Fruit fly (Drosophila melanogaster) whole organism, embryonic: ENCODE data around the gene Pbp45.

ENCODE experiments used
- Abd-B ChIP-seq: fragments of 200-800 bp; sonication (Bioruptor generic); optimal IDR thresholded peaks from 2 replicates; lab custom pipeline; 2018; ENCODE audit warnings: missing biosample characterization, mild to moderate bottlenecking, missing genetic modification characterization, moderate library complexity
- CG10147 ChIP-seq: fragments of 200-800 bp; sonication (Bioruptor generic); optimal IDR thresholded peaks from 2 replicates; lab custom pipeline; 2019; ENCODE audit warnings: missing biosample characterization, mild to moderate bottlenecking, missing genetic modification characterization, moderate library complexity
- CG10431 ChIP-seq: fragments of 200-800 bp; sonication (Bioruptor generic); optimal IDR thresholded peaks from 3 replicates; lab custom pipeline; 2018; ENCODE audit warnings: missing biosample characterization, mild to moderate bottlenecking, missing genetic modification characterization
- CG12299 ChIP-seq: fragments of 200-800 bp; sonication (Bioruptor generic); optimal IDR thresholded peaks from 2 replicates; lab custom pipeline; 2018; ENCODE audit warnings: missing biosample characterization, mild to moderate bottlenecking, missing genetic modification characterization
- CG12942 ChIP-seq: fragments of 200-800 bp; sonication (Bioruptor generic); optimal IDR thresholded peaks from 3 replicates; lab custom pipeline; 2016; ENCODE audit warnings: missing biosample characterization, missing genetic modification characterization
- CG1529 ChIP-seq: fragments of 200-800 bp; sonication (Bioruptor generic); optimal IDR thresholded peaks from 3 replicates; lab custom pipeline; 2018; ENCODE audit warnings: missing biosample characterization, missing genetic modification characterization
- CG16863 ChIP-seq: fragments of 200-800 bp; sonication (Bioruptor generic); optimal IDR thresholded peaks from 3 replicates; lab custom pipeline; 2016; ENCODE audit warnings: missing biosample characterization, missing genetic modification characterization
- CG18262 ChIP-seq: fragments of 200-800 bp; optimal IDR thresholded peaks from 3 replicates; lab custom pipeline; 2019; ENCODE audit warnings: missing biosample characterization, mild to moderate bottlenecking, missing genetic modification characterization, moderate library complexity
- CG2116 ChIP-seq: fragments of 200-800 bp; sonication (Bioruptor generic); optimal IDR thresholded peaks from 3 replicates; lab custom pipeline; 2018; ENCODE audit warnings: missing biosample characterization, mild to moderate bottlenecking, missing genetic modification characterization
- CG6813 ChIP-seq: fragments of 200-800 bp; sonication (Bioruptor generic); optimal IDR thresholded peaks from 2 replicates; lab custom pipeline; 2017; ENCODE audit warnings: missing biosample characterization, missing genetic modification characterization, mild to moderate bottlenecking, moderate library complexity, missing genetic modification reagents
- CG7372 ChIP-seq: fragments of 200-800 bp; sonication (Bioruptor generic); IDR thresholded peaks from 2 replicates; pipeline ENCODE4 v1.3.6; 2022; ENCODE audit warnings: missing biosample characterization, missing genetic modification characterization
- CG7839 ChIP-seq: fragments of 200-800 bp; sonication (Bioruptor generic); optimal IDR thresholded peaks from 3 replicates; lab custom pipeline; 2018; ENCODE audit warnings: missing biosample characterization, mild to moderate bottlenecking, missing genetic modification characterization, moderate library complexity
- CG8089 ChIP-seq: fragments of 200-800 bp; sonication (Bioruptor generic); optimal IDR thresholded peaks from 3 replicates; lab custom pipeline; 2016; ENCODE audit warnings: missing biosample characterization, missing genetic modification characterization
- Camta ChIP-seq: fragments of 200-800 bp; sonication (Bioruptor generic); optimal IDR thresholded peaks from 2 replicates; lab custom pipeline; 2016; ENCODE audit warnings: missing biosample characterization, missing genetic modification characterization
- D19B ChIP-seq: fragments of 200-800 bp; sonication (Bioruptor generic); optimal IDR thresholded peaks from 2 replicates; lab custom pipeline; 2017; ENCODE audit warnings: missing biosample characterization, mild to moderate bottlenecking, missing genetic modification characterization
- Dip2 ChIP-seq: fragments of 200-800 bp; sonication (Bioruptor generic); IDR thresholded peaks from 2 replicates; pipeline ENCODE4 v1.3.6; 2022; ENCODE audit warnings: missing biosample characterization, missing genetic modification characterization
- Eip74EF ChIP-seq, 2 experiments: fragments of 200-800 bp in 1 of 2; fragments of >200 bp in 1 of 2; sonication (Bioruptor generic) in 1 of 2; optimal IDR thresholded peaks; 2 replicates each; lab custom pipeline; 2017 to 2019; ENCODE audit warnings: missing biosample characterization in 2 of 2, missing genetic modification characterization in 2 of 2, mild to moderate bottlenecking in 1 of 2, moderate library complexity in 1 of 2
- Fer2 ChIP-seq: fragments of 200-800 bp; sonication (Bioruptor generic); optimal IDR thresholded peaks from 2 replicates; lab custom pipeline; 2018; ENCODE audit warnings: missing biosample characterization, mild to moderate bottlenecking, missing genetic modification characterization, moderate library complexity
- GATAe ChIP-seq: fragments of 200-800 bp; sonication (Bioruptor generic); conservative IDR thresholded peaks from 2 replicates; pipeline ENCODE4 v1.3.6; 2022; ENCODE audit warnings: missing biosample characterization, missing genetic modification characterization
- Hmx ChIP-seq: fragments of 200-800 bp; sonication (Bioruptor generic); optimal IDR thresholded peaks from 2 replicates; lab custom pipeline; 2016; ENCODE audit warnings: missing biosample characterization, missing genetic modification characterization
- MTF-1 ChIP-seq: fragments of 200-800 bp; sonication (Bioruptor generic); optimal IDR thresholded peaks from 2 replicates; lab custom pipeline; 2018; ENCODE audit warnings: missing biosample characterization, mild to moderate bottlenecking, missing genetic modification characterization, borderline replicate concordance
- Med ChIP-seq: fragments of 200-800 bp; sonication (Bioruptor generic); peaks from one replicate; lab custom pipeline; 2016; ENCODE audit warnings: missing biosample characterization, missing genetic modification characterization, mild to moderate bottlenecking, inconsistent platforms, moderate library complexity
- NfI ChIP-seq: fragments of 200-800 bp; sonication (Bioruptor generic); optimal IDR thresholded peaks from 3 replicates; lab custom pipeline; 2018; ENCODE audit warnings: missing biosample characterization, mild to moderate bottlenecking, missing genetic modification characterization, moderate library complexity
- Sox102F ChIP-seq: fragments of 200-800 bp; sonication (Bioruptor generic); optimal IDR thresholded peaks from 2 replicates; lab custom pipeline; 2018; ENCODE audit warnings: missing biosample characterization, mild to moderate bottlenecking, missing genetic modification characterization, moderate library complexity
- Trl ChIP-seq, 3 experiments: fragments of >200 bp in 2 of 3; fragments of 200-800 bp in 1 of 3; sonication (Bioruptor generic) in 1 of 3; optimal IDR thresholded peaks; 2 replicates in 1 of 3; 3 replicates in 2 of 3; lab custom pipeline; 2016 to 2017; ENCODE audit warnings: missing biosample characterization in 1 of 3, missing genetic modification characterization in 1 of 3
- ash1 ChIP-seq: fragments of 200-800 bp; sonication (Bioruptor generic); optimal IDR thresholded peaks from 2 replicates; lab custom pipeline; 2018; ENCODE audit warnings: missing biosample characterization, mild to moderate bottlenecking, missing genetic modification characterization
- bigmax ChIP-seq: fragments of 200-800 bp; sonication (Bioruptor generic); optimal IDR thresholded peaks from 2 replicates; lab custom pipeline; 2018; ENCODE audit warnings: missing biosample characterization, mild to moderate bottlenecking, missing genetic modification characterization
- br ChIP-seq: fragments of >200 bp; optimal IDR thresholded peaks from 2 replicates; lab custom pipeline; 2017
- cad ChIP-seq: fragments of >200 bp; optimal IDR thresholded peaks from 2 replicates; lab custom pipeline; 2017; ENCODE audit warnings: missing biosample characterization, missing genetic modification characterization
- chif ChIP-seq, 2 experiments: fragments of 200-800 bp; sonication (Bioruptor generic); optimal IDR thresholded peaks; 3 replicates each; lab custom pipeline; 2016; ENCODE audit warnings: missing biosample characterization in 2 of 2, missing genetic modification characterization in 2 of 2
- chinmo ChIP-seq: fragments of 200-800 bp; sonication (Bioruptor generic); IDR thresholded peaks from 4 replicates; pipeline ENCODE4 v1.3.6; 2022; ENCODE audit warnings: missing biosample characterization, missing genetic modification characterization; ENCODE audit not compliant: partially characterized antibody
- chn ChIP-seq: fragments of 200-800 bp; sonication (Bioruptor generic); optimal IDR thresholded peaks from 2 replicates; lab custom pipeline; 2016; ENCODE audit warnings: missing biosample characterization, missing genetic modification characterization
- ci ChIP-seq: fragments of 200-800 bp; sonication (Bioruptor generic); IDR thresholded peaks from 3 replicates; pipeline ENCODE4 v1.3.6; 2022; ENCODE audit warnings: missing biosample characterization, missing genetic modification characterization
- dysf ChIP-seq: fragments of 200-800 bp; sonication (Bioruptor generic); IDR thresholded peaks from 3 replicates; pipeline ENCODE4 v1.3.6; 2022; ENCODE audit warnings: missing biosample characterization, missing genetic modification characterization
- fd102C ChIP-seq: fragments of 200-800 bp; sonication (Bioruptor generic); optimal IDR thresholded peaks from 2 replicates; lab custom pipeline; 2018; ENCODE audit warnings: missing biosample characterization, mild to moderate bottlenecking, missing genetic modification characterization, moderate library complexity
- gcm ChIP-seq: fragments of 200-800 bp; sonication (Bioruptor generic); optimal IDR thresholded peaks from 2 replicates; lab custom pipeline; 2019; ENCODE audit warnings: missing biosample characterization, mild to moderate bottlenecking, missing genetic modification characterization, moderate library complexity
- gfzf ChIP-seq: fragments of 200-800 bp; sonication (Bioruptor generic); optimal IDR thresholded peaks from 2 replicates; lab custom pipeline; 2016; ENCODE audit warnings: missing biosample characterization, mild to moderate bottlenecking, missing genetic modification characterization, moderate library complexity
- jing ChIP-seq: fragments of 200-800 bp; sonication (Bioruptor generic); optimal IDR thresholded peaks from 2 replicates; lab custom pipeline; 2018; ENCODE audit warnings: missing biosample characterization, mild to moderate bottlenecking, missing genetic modification characterization
- jumu ChIP-seq: fragments of 200-800 bp; sonication (Bioruptor generic); optimal IDR thresholded peaks from 3 replicates; lab custom pipeline; 2016; ENCODE audit warnings: missing biosample characterization, missing genetic modification characterization
- mam ChIP-seq: fragments of 200-800 bp; sonication (Bioruptor generic); optimal IDR thresholded peaks from 3 replicates; lab custom pipeline; 2016; ENCODE audit warnings: missing biosample characterization, missing genetic modification characterization
- otp ChIP-seq: fragments of 200-800 bp; sonication (Bioruptor generic); IDR thresholded peaks from 3 replicates; pipeline ENCODE4, ENCODE4 v1.3.6; 2022; ENCODE audit warnings: missing biosample characterization, missing genetic modification characterization
- pfk ChIP-seq: fragments of 200-800 bp; sonication (Bioruptor generic); optimal IDR thresholded peaks from 2 replicates; lab custom pipeline; 2018; ENCODE audit warnings: missing biosample characterization, mild to moderate bottlenecking, missing genetic modification characterization, moderate library complexity
- pita ChIP-seq: fragments of 200-800 bp; sonication (Bioruptor generic); optimal IDR thresholded peaks from 2 replicates; lab custom pipeline; 2017; ENCODE audit warnings: missing biosample characterization, mild to moderate bottlenecking, missing genetic modification characterization
- run ChIP-seq: fragments of 200-800 bp; sonication (Bioruptor generic); optimal IDR thresholded peaks from 3 replicates; lab custom pipeline; 2018; ENCODE audit warnings: missing biosample characterization, mild to moderate bottlenecking, missing genetic modification characterization
- tgo ChIP-seq: fragments of 200-800 bp; sonication (Bioruptor generic); IDR thresholded peaks from 3 replicates; pipeline ENCODE4 v1.3.6; 2022; ENCODE audit warnings: missing biosample characterization, missing genetic modification characterization
- unc-4 ChIP-seq: fragments of 200-800 bp; sonication (Bioruptor generic); IDR thresholded peaks from 2 replicates; pipeline ENCODE4 v1.3.6; 2022; ENCODE audit warnings: missing biosample characterization, missing genetic modification characterization; ENCODE audit not compliant: partially characterized antibody
- vvl ChIP-seq: fragments of 200-800 bp; sonication (Bioruptor generic); IDR thresholded peaks from 2 replicates; pipeline ENCODE4 v1.3.6; 2022; ENCODE audit warnings: missing biosample characterization, missing genetic modification characterization
- wdn ChIP-seq: fragments of 200-800 bp; sonication (Bioruptor generic); IDR thresholded peaks from 2 replicates; pipeline ENCODE4 v1.3.6; 2022; ENCODE audit warnings: missing biosample characterization, missing genetic modification characterization
- z ChIP-seq: fragments of 200-800 bp; sonication (Bioruptor generic); IDR thresholded peaks from 3 replicates; pipeline ENCODE4 v1.3.6; 2022; ENCODE audit warnings: missing biosample characterization, missing genetic modification characterization
- zen2 ChIP-seq: fragments of 200-800 bp; sonication (Bioruptor generic); IDR thresholded peaks from 3 replicates; pipeline ENCODE4 v1.3.6; 2022; ENCODE audit warnings: missing biosample characterization, missing genetic modification characterization; ENCODE audit not compliant: partially characterized antibody

Gene Pbp45

DNA sequence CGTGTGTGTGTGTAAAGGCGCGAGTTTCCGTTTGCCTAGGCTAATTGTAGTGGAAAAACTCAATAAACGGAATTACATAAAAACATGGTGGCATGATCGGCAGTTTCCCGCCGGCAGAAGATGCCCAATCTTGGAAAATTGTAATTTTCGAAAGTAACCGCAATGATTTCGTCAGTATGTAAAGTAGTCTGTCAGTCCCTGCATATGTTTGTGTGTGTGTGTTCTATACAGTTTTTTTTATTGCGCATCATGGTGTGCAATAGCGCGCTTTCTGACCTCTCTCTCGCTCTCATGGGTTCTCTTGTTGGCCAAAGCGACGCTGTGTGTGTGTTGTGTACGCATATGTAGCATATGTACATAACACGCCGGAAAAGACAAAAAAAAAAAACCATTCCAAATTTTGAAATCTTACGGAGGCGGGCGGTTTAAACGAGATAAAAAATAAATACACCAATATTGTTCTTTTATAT, 45.0 kb downstream of the Pbp45 start (continued):
- TF ChIP-seq CG6813 (no peak), CG8089 (peak; percentile 30), mam (GFP tag; lab: Kevin White, UChicago) (no peak), fd102C (GFP tag; lab: Kevin White, UChicago) (no peak), CG18262 (tag; lab: Kevin White, UChicago) (peak; percentile 14), jing (no peak), MTF-1 (GFP tag; lab: Kevin White, UChicago) (peak; percentile 51), ci (GFP tag; lab: Robert Waterston, UW) (peak; percentile 61; the same call in 2 of the 3 replicates), Eip74EF (GFP tag; optimal IDR thresholded peaks at IDR 0.05; lab: Kevin White, UChicago) (peak in 1 of 2 experiments; percentile 92), Dip2 (GFP tag; lab: Robert Waterston, UW) (no peak), br (no peak), wdn (GFP tag; lab: Robert Waterston, UW) (no peak), vvl (GFP tag; lab: Robert Waterston, UW) (peak; percentile 52), pita (GFP tag; lab: Kevin White, UChicago) (no peak), cad (GFP tag; lab: Kevin White, UChicago) (peak; percentile 76), CG10147 (GFP tag; lab: Kevin White, UChicago) (peak; percentile 4), bigmax (GFP tag; lab: Kevin White, UChicago) (no peak), NfI (GFP tag; lab: Kevin White, UChicago) (peak; percentile 42), gfzf (GFP tag; lab: Kevin White, UChicago) (no peak), CG12299 (tag; lab: Kevin White, UChicago) (peak; percentile 20), otp (GFP tag; lab: Robert Waterston, UW) (no peak), chn (GFP tag; lab: Kevin White, UChicago) (peak; percentile 6), chinmo (GFP tag; lab: Robert Waterston, UW) (peak; percentile 89; the same call in 3 of the 4 replicates), tgo (GFP tag; lab: Robert Waterston, UW) (no peak), D19B (GFP tag; lab: Kevin White, UChicago) (no peak), gcm (GFP tag; lab: Kevin White, UChicago) (no peak), unc-4 (GFP tag; lab: Robert Waterston, UW) (no peak), Trl (optimal IDR thresholded peaks at IDR 0.05; lab: Kevin White, UChicago) (peak in 1 of 2 experiments; percentile 31), Trl (GFP tag; optimal IDR thresholded peaks at IDR 0.05; lab: Kevin White, UChicago) (peak; percentile 57), CG1529 (peak; percentile 0), CG7372 (GFP tag; lab: Robert Waterston, UW) (no peak), CG16863 (GFP tag; lab: Kevin White, UChicago) (peak; percentile 51), GATAe (GFP tag; lab: Robert Waterston, UW) (no peak), CG12942 (GFP tag; lab: Kevin White, UChicago) (peak; percentile 47), Abd-B (GFP tag; lab: Kevin White, UChicago) (peak; percentile 5), Fer2 (peak; percentile 23), ash1 (no peak), CG2116 (peak; percentile 46), pfk (peak; percentile 55), CG7839 (tag; lab: Kevin White, UChicago) (peak; percentile 29), jumu (GFP tag; lab: Kevin White, UChicago) (no peak), Hmx (GFP tag; lab: Kevin White, UChicago) (no peak), Med (peak; percentile 86), Sox102F (no peak), zen2 (GFP tag; lab: Robert Waterston, UW) (no peak), CG10431 (GFP tag; lab: Kevin White, UChicago) (peak; percentile 65), chif (GFP tag; optimal IDR thresholded peaks at IDR 0.05; lab: Kevin White, UChicago) (peak; percentile 12 to 21), dysf (GFP tag; lab: Robert Waterston, UW) (peak; percentile 28; the same call in 1 of the 3 replicates), z (GFP tag; lab: Robert Waterston, UW) (no peak), run (peak; percentile 5), Camta (GFP tag; lab: Kevin White, UChicago) (no peak)
